Worm (Caenorhabditis elegans): Measurements from ENCODE around the gene T26G10.1.

The T26G10.1 gene

ce11 chrIII:9406600-9406999 lies at the start of gene T26G10.1:
Gene T26G10.1, minus strand, starts transcription at chrIII:9406641.
- TF ChIP-seq cog-1 (tag; optimal IDR thresholded peaks at IDR 0.05) (no peak), ztf-23 (GFP tag; IDR thresholded peaks at IDR 0.05) (peak; percentile 47; the same call in 1 of the 2 replicates)

DNA sequence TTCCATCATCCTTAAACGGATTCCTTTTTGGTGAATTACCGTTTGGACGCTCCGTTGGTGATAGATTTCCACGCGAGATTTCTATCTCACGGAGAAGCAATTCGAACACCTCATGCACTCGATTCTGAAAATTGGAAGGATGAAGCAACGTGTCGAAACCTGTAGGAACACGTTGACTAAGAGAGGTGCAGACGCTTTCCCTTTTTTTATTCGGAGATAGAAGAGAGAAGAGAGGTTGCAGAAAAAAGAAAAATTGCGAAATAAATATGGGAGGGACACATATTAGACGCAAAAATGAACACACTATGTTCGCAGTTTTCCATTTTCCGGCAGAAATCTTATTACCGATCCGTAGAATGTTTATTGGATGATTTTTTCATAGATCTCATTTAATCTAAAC lies 48.3 kb upstream of the T26G10.1 start:
- no peak for TF ChIP-seq klf-2 (GFP tag; conservative IDR thresholded peaks at IDR 0.05)
- no peak for TF ChIP-seq med-1 (GFP tag; optimal IDR thresholded peaks at IDR 0.05; ENCODE audit: insufficient read depth)
- no peak for TF ChIP-seq T22C8.4 (GFP tag; IDR thresholded peaks at IDR 0.05)
- TF ChIP-seq ztf-23 (GFP tag; IDR thresholded peaks at IDR 0.05) = no peak
- no peak for TF ChIP-seq flt-1 (GFP tag; IDR thresholded peaks at IDR 0.05)
- TF ChIP-seq cog-1 (tag; optimal IDR thresholded peaks at IDR 0.05) = no peak
- no peak for TF ChIP-seq ztf-29 (GFP tag; IDR thresholded peaks at IDR 0.05)
- TF ChIP-seq ref-1 (GFP tag; conservative IDR thresholded peaks at IDR 0.05) = no peak
- no peak for TF ChIP-seq tab-1 (GFP tag; IDR thresholded peaks at IDR 0.05)

DNA sequence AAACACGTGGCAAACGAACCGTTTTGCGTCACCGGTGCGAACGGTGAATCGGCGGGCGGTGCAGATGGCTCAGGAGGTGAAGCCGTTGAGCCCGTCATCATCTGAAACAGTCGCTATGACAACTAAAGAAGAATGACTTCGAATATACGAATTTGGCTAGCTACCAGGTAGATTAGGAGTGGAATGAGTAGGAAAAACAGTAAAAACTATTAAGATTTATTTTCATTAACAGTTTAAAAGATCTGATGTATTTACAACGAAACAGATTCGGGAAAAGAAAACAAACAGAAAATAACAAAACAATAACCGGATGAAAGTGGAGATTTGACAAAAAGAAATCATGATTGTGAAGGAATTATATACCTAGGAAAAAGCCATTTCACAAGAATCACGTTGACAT lies 47.5 kb upstream of the T26G10.1 start, which contains the start of gene F54C8.7:
Gene F54C8.7 (minus strand): TSS at position 101 of the 400 bp plus-strand sequence.
- TF ChIP-seq med-1 (GFP tag; optimal IDR thresholded peaks at IDR 0.05; ENCODE audit: insufficient read depth) = no peak
- TF ChIP-seq T22C8.4 (GFP tag; IDR thresholded peaks at IDR 0.05) = no peak
- TF ChIP-seq ztf-29 (GFP tag; IDR thresholded peaks at IDR 0.05) = no peak
- no peak for TF ChIP-seq klf-2 (GFP tag; conservative IDR thresholded peaks at IDR 0.05)
- no peak for TF ChIP-seq ref-1 (GFP tag; conservative IDR thresholded peaks at IDR 0.05)
- TF ChIP-seq ztf-23 (GFP tag; IDR thresholded peaks at IDR 0.05) = no peak
- no peak for TF ChIP-seq tab-1 (GFP tag; IDR thresholded peaks at IDR 0.05)
- TF ChIP-seq flt-1 (GFP tag; IDR thresholded peaks at IDR 0.05) = no peak
- TF ChIP-seq cog-1 (tag; optimal IDR thresholded peaks at IDR 0.05) = no peak

DNA sequence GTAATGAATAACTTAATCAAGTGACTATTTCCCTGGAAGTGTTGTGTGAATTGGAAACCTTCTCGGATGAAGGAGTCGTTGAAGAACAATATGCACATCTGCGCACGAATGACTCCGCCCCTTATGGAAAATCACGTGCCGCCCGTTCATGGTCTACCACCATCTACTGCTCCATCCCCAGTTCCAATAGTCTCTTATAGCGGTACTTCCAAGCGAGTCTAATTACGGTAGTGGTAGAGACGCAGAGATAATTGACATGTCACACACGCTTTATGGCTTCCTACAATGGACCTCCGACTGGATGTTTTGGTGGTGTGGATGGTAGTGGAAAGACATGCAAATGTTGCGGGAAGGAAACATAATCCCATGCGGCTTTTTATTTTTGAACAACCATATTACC lies 44.5 kb upstream of the T26G10.1 start:
- TF ChIP-seq ztf-23 (GFP tag; IDR thresholded peaks at IDR 0.05) = no peak
- TF ChIP-seq cog-1 (tag; optimal IDR thresholded peaks at IDR 0.05) = no peak
- no peak for TF ChIP-seq flt-1 (GFP tag; IDR thresholded peaks at IDR 0.05)
- TF ChIP-seq klf-2 (GFP tag; conservative IDR thresholded peaks at IDR 0.05) = no peak
- no peak for TF ChIP-seq ztf-29 (GFP tag; IDR thresholded peaks at IDR 0.05)
- TF ChIP-seq med-1 (GFP tag; optimal IDR thresholded peaks at IDR 0.05; ENCODE audit: insufficient read depth) = no peak
- no peak for TF ChIP-seq tab-1 (GFP tag; IDR thresholded peaks at IDR 0.05)
- no peak for TF ChIP-seq ref-1 (GFP tag; conservative IDR thresholded peaks at IDR 0.05)
- no peak for TF ChIP-seq T22C8.4 (GFP tag; IDR thresholded peaks at IDR 0.05)

DNA sequence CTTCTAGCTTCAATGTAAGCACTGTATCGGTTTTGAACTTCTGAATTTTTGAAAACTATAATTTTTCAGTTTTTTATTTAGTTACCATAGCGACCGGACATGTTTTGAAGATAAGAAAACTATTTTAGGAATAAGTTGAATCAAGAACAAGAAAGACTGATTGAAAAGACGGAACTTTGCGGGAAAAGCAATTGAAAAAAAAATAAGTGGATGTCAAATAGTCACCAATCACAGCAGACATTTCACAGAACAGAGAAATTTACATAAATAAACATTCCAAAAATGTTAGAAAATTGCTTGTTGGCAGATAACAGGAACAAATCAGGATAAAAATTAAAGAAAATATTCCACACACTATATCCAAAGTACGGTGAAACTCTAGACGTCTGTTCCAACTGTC lies 43.4 kb upstream of the T26G10.1 start, which contains the start of gene F54C8.6:
Gene F54C8.6 (minus strand): TSS at position 101 of the 400 bp plus-strand sequence.
- TF ChIP-seq klf-2 (GFP tag; conservative IDR thresholded peaks at IDR 0.05) (no peak), ztf-29 (GFP tag; IDR thresholded peaks at IDR 0.05) (no peak), cog-1 (tag; optimal IDR thresholded peaks at IDR 0.05) (no peak), med-1 (GFP tag; optimal IDR thresholded peaks at IDR 0.05; ENCODE audit: insufficient read depth) (no peak), flt-1 (GFP tag; IDR thresholded peaks at IDR 0.05) (no peak), T22C8.4 (GFP tag; IDR thresholded peaks at IDR 0.05) (no peak), ztf-23 (GFP tag; IDR thresholded peaks at IDR 0.05) (no peak), ref-1 (GFP tag; conservative IDR thresholded peaks at IDR 0.05) (no peak), tab-1 (GFP tag; IDR thresholded peaks at IDR 0.05) (no peak)

DNA sequence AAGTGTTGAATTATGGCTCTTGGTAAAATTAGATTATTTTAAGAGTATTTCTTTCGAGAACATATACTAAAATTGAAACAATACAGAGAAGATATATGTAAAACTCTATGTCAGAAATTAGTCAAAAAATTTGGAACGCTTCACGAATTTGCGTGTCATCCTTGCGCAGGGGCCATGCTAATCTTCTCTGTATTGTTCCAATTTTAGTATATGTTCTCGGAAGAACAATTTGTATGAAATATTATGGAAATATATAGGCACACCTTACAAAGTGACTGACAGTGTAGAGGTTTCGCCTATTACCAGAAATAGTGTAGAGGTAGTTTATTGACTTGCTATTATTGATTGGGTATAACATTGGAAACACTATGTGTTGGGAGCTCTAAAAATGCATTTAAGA lies 41.2 kb upstream of the T26G10.1 start:
- peak; percentile 75; the same call in 1 of the 2 replicates for TF ChIP-seq flt-1 (GFP tag; IDR thresholded peaks at IDR 0.05)

ce11 chrIII:9445699-9446098 lies 39.3 kb upstream of the T26G10.1 start:
- 0 out of 2 replicates have a peak, but pooled peaks have one; percentile 15 for TF ChIP-seq flt-1 (GFP tag; IDR thresholded peaks at IDR 0.05)

ce11 chrIII:9443417-9444027 lies 37.1 kb upstream of the T26G10.1 start, which contains the start of gene pir-2:
Gene pir-2, minus strand, starts transcription at chrIII:9443634.
- TF ChIP-seq ztf-29 (GFP tag; IDR thresholded peaks at IDR 0.05) = no peak
- TF ChIP-seq T22C8.4 (GFP tag; IDR thresholded peaks at IDR 0.05) = peak; percentile 98
- TF ChIP-seq klf-2 (GFP tag; conservative IDR thresholded peaks at IDR 0.05) = no peak
- peak; percentile 25 for TF ChIP-seq cog-1 (tag; optimal IDR thresholded peaks at IDR 0.05)
- peak; percentile 13; the same call in 1 of the 2 replicates for TF ChIP-seq tab-1 (GFP tag; IDR thresholded peaks at IDR 0.05)
- no peak for TF ChIP-seq med-1 (GFP tag; optimal IDR thresholded peaks at IDR 0.05; ENCODE audit: insufficient read depth)
- peak; percentile 76 for TF ChIP-seq ztf-23 (GFP tag; IDR thresholded peaks at IDR 0.05)
- TF ChIP-seq ref-1 (GFP tag; conservative IDR thresholded peaks at IDR 0.05) = no peak
- no peak for TF ChIP-seq flt-1 (GFP tag; IDR thresholded peaks at IDR 0.05)

- TF ChIP-seq ztf-29 (GFP tag; IDR thresholded peaks at IDR 0.05) = no peak
Measured at ce11 chrIII:9442846-9443245, 36.4 kb upstream of the T26G10.1 start.

DNA sequence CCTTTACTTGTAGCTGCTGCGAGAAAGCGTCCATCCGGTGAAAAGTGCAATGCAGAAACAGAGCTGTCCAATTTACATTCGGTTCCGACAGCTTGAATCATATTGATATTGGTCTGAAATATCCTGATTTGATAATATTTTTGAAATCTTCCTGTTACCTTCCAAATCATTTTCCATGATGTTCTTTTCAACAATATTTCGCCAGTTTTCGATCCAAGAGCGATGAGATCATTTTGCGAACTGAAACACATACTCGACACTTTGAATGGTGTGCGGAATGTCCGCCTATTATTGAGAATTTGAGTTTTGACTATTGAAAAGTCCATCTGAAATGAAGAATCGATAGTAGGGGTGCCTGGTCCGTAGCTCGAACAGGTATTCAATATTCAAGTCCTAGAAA lies 34.7 kb upstream of the T26G10.1 start, which contains the start of gene emb-30:
Gene emb-30 (minus strand): TSS at position 328 of the 400 bp plus-strand sequence.
- no peak for TF ChIP-seq cog-1 (tag; optimal IDR thresholded peaks at IDR 0.05)
- no peak for TF ChIP-seq med-1 (GFP tag; optimal IDR thresholded peaks at IDR 0.05; ENCODE audit: insufficient read depth)
- TF ChIP-seq flt-1 (GFP tag; IDR thresholded peaks at IDR 0.05) = 0 out of 2 replicates have a peak, but pooled peaks have one; percentile 13

DNA sequence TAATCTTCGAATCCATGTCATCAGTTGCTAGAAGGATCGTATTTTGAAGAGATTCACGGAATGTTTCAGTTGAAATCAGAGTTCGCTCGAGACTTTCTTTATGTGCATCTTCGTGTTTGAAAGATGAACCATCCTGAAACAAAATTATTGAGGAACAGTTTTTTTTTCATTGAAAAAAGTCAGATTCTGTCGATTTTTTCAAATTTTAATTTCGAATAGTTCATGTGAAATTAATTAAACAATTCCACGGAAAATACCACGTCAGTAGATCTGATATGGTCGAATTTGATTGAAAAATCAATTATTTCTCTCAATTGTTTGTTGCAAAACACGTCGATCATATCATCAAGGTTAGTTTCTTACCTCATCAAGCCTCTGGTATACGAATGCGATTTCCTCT lies 33.0 kb upstream of the T26G10.1 start, which contains the start of gene F54C8.1:
Gene F54C8.1 (plus strand): TSS at position 301 of the 400 bp plus-strand sequence.
- TF ChIP-seq ztf-23 (GFP tag; IDR thresholded peaks at IDR 0.05) (no peak), T22C8.4 (GFP tag; IDR thresholded peaks at IDR 0.05) (no peak)

Data from whole organism, midembryonic.